Worm (Caenorhabditis elegans): ENCODE results near the gene usp-46.

usp-46 gene

DNA sequence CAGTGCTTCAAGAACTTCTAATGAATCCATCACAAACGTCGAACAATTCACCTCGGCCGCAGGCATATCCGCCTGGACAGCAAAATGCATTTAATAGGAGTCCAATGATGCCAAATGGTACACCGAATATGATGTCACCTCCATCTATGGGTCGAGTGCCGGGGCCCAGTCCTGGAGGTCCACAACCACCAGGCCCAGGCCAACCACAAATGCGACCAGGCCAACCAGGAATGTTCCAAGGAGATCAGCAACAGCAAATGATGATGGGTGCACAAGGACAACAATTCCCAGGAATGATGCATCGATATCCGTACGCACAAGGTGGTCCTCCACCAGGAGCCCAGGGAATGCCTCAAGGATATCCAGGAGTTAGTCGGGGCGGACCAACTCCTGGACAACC lies 9.3 kb upstream of the usp-46 start:
- TF ChIP-seq K09A11.1 (tag; optimal IDR thresholded peaks at IDR 0.05; ENCODE audit: insufficient read depth) = no peak
- peak; percentile 43 for TF ChIP-seq ref-2 (tag; optimal IDR thresholded peaks at IDR 0.05)
- TF ChIP-seq hlh-6 (tag; optimal IDR thresholded peaks at IDR 0.05) = no peak
- TF ChIP-seq nhr-232 (tag; optimal IDR thresholded peaks at IDR 0.05) = no peak
- peak; percentile 37 for TF ChIP-seq mec-3 (tag; optimal IDR thresholded peaks at IDR 0.05; ENCODE audit: borderline replicate concordance)

DNA sequence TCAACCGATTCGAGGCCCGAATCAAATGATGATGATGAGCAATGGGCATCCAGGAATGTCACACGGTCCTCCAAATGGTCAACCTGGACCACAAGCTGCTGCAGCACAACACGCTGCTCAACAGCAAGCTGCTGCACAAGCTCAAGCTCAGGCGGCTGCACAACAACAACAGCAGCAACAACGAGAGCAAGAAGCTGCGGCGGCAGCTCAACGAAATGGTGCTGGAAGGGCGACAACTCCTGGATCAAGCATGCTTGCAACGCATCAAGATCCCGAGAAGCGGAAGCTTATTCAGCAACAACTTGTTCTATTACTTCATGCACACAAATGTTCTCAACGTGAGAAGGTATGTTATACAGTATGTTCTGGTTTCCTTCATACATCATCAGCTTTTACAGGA lies 8.4 kb upstream of the usp-46 start:
- TF ChIP-seq F13H6.1 (tag; optimal IDR thresholded peaks at IDR 0.05) (no peak), ttx-3 (tag; optimal IDR thresholded peaks at IDR 0.05) (no peak), dmd-4 (tag; optimal IDR thresholded peaks at IDR 0.05; ENCODE audit: borderline replicate concordance) (no peak), nfya-1 (tag; optimal IDR thresholded peaks at IDR 0.05) (no peak), K02D7.2 (tag; optimal IDR thresholded peaks at IDR 0.05) (no peak), pag-3 (tag; optimal IDR thresholded peaks at IDR 0.05; ENCODE audit: borderline replicate concordance) (no peak), zip-5 (tag; optimal IDR thresholded peaks at IDR 0.05) (no peak), unc-42 (tag; optimal IDR thresholded peaks at IDR 0.05) (no peak), C38D4.7 (GFP tag; optimal IDR thresholded peaks at IDR 0.05) (no peak), nhr-232 (tag; optimal IDR thresholded peaks at IDR 0.05) (no peak), elt-2 (tag; optimal IDR thresholded peaks at IDR 0.05) (no peak), pax-1 (tag; optimal IDR thresholded peaks at IDR 0.05) (no peak)

DNA sequence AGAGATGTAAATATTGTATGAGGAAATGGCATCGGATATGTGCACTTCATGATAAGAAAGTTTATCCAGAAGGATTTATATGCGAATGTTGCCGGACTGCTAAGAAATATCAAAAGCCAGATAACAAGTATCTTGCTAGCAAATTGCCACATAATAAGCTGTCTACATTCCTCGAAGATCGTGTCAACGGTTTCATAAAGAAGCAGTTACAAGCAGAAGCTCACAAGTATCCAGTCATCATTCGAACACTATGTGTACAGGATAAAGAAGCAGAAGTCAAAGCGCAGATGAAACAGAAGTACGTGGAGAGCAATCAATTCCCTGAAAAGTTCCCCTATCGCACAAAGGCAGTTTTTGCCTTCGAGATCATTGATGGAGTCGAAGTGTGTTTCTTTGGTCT lies 5.8 kb upstream of the usp-46 start:
- TF ChIP-seq lim-6 (tag; optimal IDR thresholded peaks at IDR 0.05) (no peak), ztf-16 (tag; optimal IDR thresholded peaks at IDR 0.05) (no peak), pha-2 (tag; optimal IDR thresholded peaks at IDR 0.05) (no peak), ref-2 (tag; optimal IDR thresholded peaks at IDR 0.05) (no peak), ttx-3 (tag; optimal IDR thresholded peaks at IDR 0.05) (no peak), ama-1 (optimal IDR thresholded peaks at IDR 0.05) (no peak), K02D7.2 (tag; optimal IDR thresholded peaks at IDR 0.05) (no peak), pha-4 (tag; optimal IDR thresholded peaks at IDR 0.05) (no peak), Y22D7AL.16 (tag; optimal IDR thresholded peaks at IDR 0.05) (no peak), sox-4 (tag; optimal IDR thresholded peaks at IDR 0.05) (no peak), fkh-10 (GFP tag; optimal IDR thresholded peaks at IDR 0.05) (no peak), ceh-45 (GFP tag; IDR thresholded peaks at IDR 0.05) (no peak), pax-1 (tag; optimal IDR thresholded peaks at IDR 0.05) (no peak), dmd-4 (tag; optimal IDR thresholded peaks at IDR 0.05; ENCODE audit: borderline replicate concordance) (no peak), ets-4 (tag; optimal IDR thresholded peaks at IDR 0.05) (no peak), hlh-8 (tag; optimal IDR thresholded peaks at IDR 0.05) (no peak)

DNA sequence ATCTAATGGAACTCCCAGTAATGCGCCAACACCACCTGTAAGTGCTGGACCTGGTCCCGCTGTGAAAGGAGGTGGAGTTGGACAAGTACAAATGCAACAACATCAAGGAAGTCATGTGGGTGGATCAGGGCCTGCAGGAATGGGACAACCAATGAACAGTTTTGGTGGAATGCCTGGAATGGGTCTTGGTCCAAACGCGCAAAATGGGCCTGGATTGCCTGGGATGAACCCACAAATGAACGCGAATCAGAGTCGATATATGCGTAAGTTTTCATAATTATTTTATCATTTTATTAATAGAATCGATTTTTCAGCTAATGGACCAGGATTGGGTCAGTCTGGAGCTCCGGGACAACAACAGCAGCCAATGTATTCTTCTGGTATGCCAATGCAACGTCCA lies 4.0 kb upstream of the usp-46 start:
- TF ChIP-seq ceh-45 (GFP tag; IDR thresholded peaks at IDR 0.05) = no peak
- no peak for TF ChIP-seq hlh-8 (tag; optimal IDR thresholded peaks at IDR 0.05)
- TF ChIP-seq tbx-7 (tag; optimal IDR thresholded peaks at IDR 0.05) = no peak
- TF ChIP-seq ceh-2 (tag; optimal IDR thresholded peaks at IDR 0.05) = no peak
- no peak for TF ChIP-seq ztf-16 (tag; optimal IDR thresholded peaks at IDR 0.05)
- TF ChIP-seq zip-5 (tag; optimal IDR thresholded peaks at IDR 0.05) = no peak
- no peak for TF ChIP-seq T23F11.4 (GFP tag; optimal IDR thresholded peaks at IDR 0.05)
- no peak for TF ChIP-seq elt-4 (tag; optimal IDR thresholded peaks at IDR 0.05)
- no peak for TF ChIP-seq nhr-232 (tag; optimal IDR thresholded peaks at IDR 0.05)
- TF ChIP-seq pax-1 (tag; optimal IDR thresholded peaks at IDR 0.05) = no peak
- no peak for TF ChIP-seq ceh-34 (tag; optimal IDR thresholded peaks at IDR 0.05)
- no peak for TF ChIP-seq hlh-6 (tag; optimal IDR thresholded peaks at IDR 0.05)
- no peak for TF ChIP-seq pag-3 (tag; optimal IDR thresholded peaks at IDR 0.05; ENCODE audit: borderline replicate concordance)
- TF ChIP-seq rnt-1 (tag; optimal IDR thresholded peaks at IDR 0.05) = no peak
- no peak for TF ChIP-seq sox-4 (tag; optimal IDR thresholded peaks at IDR 0.05)

DNA sequence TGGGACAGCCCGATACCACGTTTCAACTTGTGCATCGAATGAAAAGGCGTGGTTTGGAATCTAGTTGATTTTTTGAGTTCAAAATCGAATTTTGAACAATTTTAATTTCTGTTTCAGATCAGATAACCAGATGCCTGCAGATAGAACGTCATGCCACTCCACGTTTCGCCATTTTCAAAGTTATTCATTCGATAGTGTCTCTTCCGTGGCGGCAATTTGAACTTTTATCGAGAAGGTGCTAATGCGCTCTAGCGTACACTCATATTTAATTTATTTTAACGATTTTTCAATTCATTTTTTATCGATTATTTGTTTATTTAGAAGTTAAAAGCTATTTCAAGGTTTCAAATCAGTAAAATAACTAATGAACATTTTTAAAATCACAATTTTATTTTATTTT lies 507 bp upstream of the usp-46 start:
- TF ChIP-seq ceh-14 (tag; optimal IDR thresholded peaks at IDR 0.05) = no peak
- TF ChIP-seq K02D7.2 (tag; optimal IDR thresholded peaks at IDR 0.05) = no peak
- TF ChIP-seq unc-3 (GFP tag; conservative IDR thresholded peaks at IDR 0.05) = no peak
- TF ChIP-seq unc-3 (tag; optimal IDR thresholded peaks at IDR 0.05) = no peak
- no peak for TF ChIP-seq fkh-6 (tag; optimal IDR thresholded peaks at IDR 0.05)
- no peak for TF ChIP-seq dmd-4 (tag; optimal IDR thresholded peaks at IDR 0.05; ENCODE audit: borderline replicate concordance)
- TF ChIP-seq fax-1 (tag; optimal IDR thresholded peaks at IDR 0.05) = no peak
- TF ChIP-seq nhr-232 (tag; optimal IDR thresholded peaks at IDR 0.05) = no peak
- TF ChIP-seq ceh-30 (tag; optimal IDR thresholded peaks at IDR 0.05) = no peak
- TF ChIP-seq eyg-1 (tag; optimal IDR thresholded peaks at IDR 0.05) = no peak
- no peak for TF ChIP-seq hlh-15 (tag; optimal IDR thresholded peaks at IDR 0.05)

Data from whole organism, late embryonic.